Fruit fly (Drosophila melanogaster) whole organism, prepupa: ENCODE results near the gene mus101.

Source experiments
- Blimp-1 ChIP-seq: fragments of 200-800 bp; sonication (Bioruptor generic); optimal IDR thresholded peaks from 3 replicates; lab custom pipeline; 2017; ENCODE audit warnings: missing biosample characterization, missing genetic modification characterization, mild to moderate bottlenecking, moderate library complexity, missing genetic modification reagents
- CG10669 ChIP-seq: fragments of 200-800 bp; sonication (Bioruptor generic); optimal IDR thresholded peaks from 3 replicates; lab custom pipeline; 2018; ENCODE audit warnings: missing biosample characterization, mild to moderate bottlenecking, missing genetic modification characterization, moderate library complexity
- CG11294 ChIP-seq: fragments of 200-800 bp; sonication (Bioruptor generic); IDR thresholded peaks from 2 replicates; pipeline ENCODE4 v1.3.6; 2022; ENCODE audit warnings: missing biosample characterization, missing genetic modification characterization
- CG11762 ChIP-seq: fragments of 200-800 bp; sonication (Bioruptor generic); optimal IDR thresholded peaks from 3 replicates; lab custom pipeline; 2016; ENCODE audit warnings: missing biosample characterization, missing genetic modification characterization; ENCODE audit not compliant: insufficient read depth
- CG11902 ChIP-seq: fragments of 200-800 bp; sonication (Bioruptor generic); optimal IDR thresholded peaks from 3 replicates; lab custom pipeline; 2016; ENCODE audit warnings: missing biosample characterization, missing genetic modification characterization
- CG15336 ChIP-seq: fragments of 200-800 bp; sonication (Bioruptor generic); IDR thresholded peaks from 2 replicates; pipeline ENCODE4 v1.3.6; 2022; ENCODE audit warnings: missing biosample characterization, missing genetic modification characterization
- CG1621 ChIP-seq: fragments of 200-800 bp; sonication (Bioruptor generic); optimal IDR thresholded peaks from 3 replicates; lab custom pipeline; 2018; ENCODE audit warnings: missing biosample characterization, mild to moderate bottlenecking, missing genetic modification characterization
- CG3032 ChIP-seq: fragments of 200-800 bp; optimal IDR thresholded peaks from 2 replicates; lab custom pipeline; 2019; ENCODE audit warnings: missing biosample characterization, mild to moderate bottlenecking, missing genetic modification characterization, moderate library complexity
- CG31627 ChIP-seq: fragments of 200-800 bp; sonication (Bioruptor generic); optimal IDR thresholded peaks from 3 replicates; lab custom pipeline; 2016; ENCODE audit warnings: missing biosample characterization, missing genetic modification characterization
- CG34406 ChIP-seq: fragments of 200-800 bp; sonication (Bioruptor generic); optimal IDR thresholded peaks from 3 replicates; lab custom pipeline; 2016; ENCODE audit warnings: missing biosample characterization, missing genetic modification characterization
- CG4318 ChIP-seq: fragments of 200-800 bp; sonication (Bioruptor generic); optimal IDR thresholded peaks from 3 replicates; lab custom pipeline; 2017; ENCODE audit warnings: missing biosample characterization, mild to moderate bottlenecking, missing genetic modification characterization
- CG6276 ChIP-seq: fragments of 200-800 bp; sonication (Bioruptor generic); optimal IDR thresholded peaks from 2 replicates; lab custom pipeline; 2017; ENCODE audit warnings: missing biosample characterization, mild to moderate bottlenecking, missing genetic modification characterization
- CG6808 ChIP-seq: fragments of 200-800 bp; sonication (Bioruptor generic); optimal IDR thresholded peaks from 3 replicates; lab custom pipeline; 2017; ENCODE audit warnings: missing biosample characterization, missing genetic modification characterization, mild to moderate bottlenecking, moderate library complexity, missing genetic modification reagents
- CG8119 ChIP-seq: fragments of 200-800 bp; sonication (Bioruptor generic); IDR thresholded peaks from 3 replicates; pipeline ENCODE4 v1.3.6; 2022; ENCODE audit warnings: missing biosample characterization, missing genetic modification characterization
- CG8319 ChIP-seq: fragments of 200-800 bp; sonication (Bioruptor generic); optimal IDR thresholded peaks from 3 replicates; lab custom pipeline; 2016; ENCODE audit warnings: missing biosample characterization, missing genetic modification characterization
- Eip75B ChIP-seq: fragments of 200-800 bp; sonication (Bioruptor generic); optimal IDR thresholded peaks from 3 replicates; lab custom pipeline; 2016; ENCODE audit warnings: missing biosample characterization, missing genetic modification characterization
- Eip78C ChIP-seq: fragments of 200-800 bp; sonication (Bioruptor generic); peaks from one replicate; lab custom pipeline; 2016; ENCODE audit warnings: missing biosample characterization, missing genetic modification characterization
- Eip93F ChIP-seq: fragments of 200-800 bp; sonication (Bioruptor generic); optimal IDR thresholded peaks from 2 replicates; lab custom pipeline; 2016; ENCODE audit warnings: missing biosample characterization, mild to moderate bottlenecking, missing genetic modification characterization
- Ets21C ChIP-seq: fragments of 200-800 bp; sonication (Bioruptor generic); optimal IDR thresholded peaks from 3 replicates; lab custom pipeline; 2016; ENCODE audit warnings: missing biosample characterization, missing genetic modification characterization
- Hr38 ChIP-seq: sonication (Bioruptor generic); optimal IDR thresholded peaks from 2 replicates; lab custom pipeline; 2016; ENCODE audit warnings: missing biosample characterization, missing genetic modification characterization
- Hr39 ChIP-seq: fragments of 200-800 bp; sonication (Bioruptor generic); optimal IDR thresholded peaks from 2 replicates; lab custom pipeline; 2016; ENCODE audit warnings: missing biosample characterization, missing genetic modification characterization
- Hr4 ChIP-seq: fragments of 200-800 bp; sonication (Bioruptor generic); optimal IDR thresholded peaks from 3 replicates; lab custom pipeline; 2016; ENCODE audit warnings: missing biosample characterization, missing genetic modification characterization
- Met ChIP-seq: fragments of 200-800 bp; sonication (Bioruptor generic); optimal IDR thresholded peaks from 3 replicates; lab custom pipeline; 2016; ENCODE audit warnings: missing biosample characterization, missing genetic modification characterization
- OdsH ChIP-seq: fragments of 200-800 bp; sonication (Bioruptor generic); optimal IDR thresholded peaks from 3 replicates; lab custom pipeline; 2016; ENCODE audit warnings: missing biosample characterization, missing genetic modification characterization
- Smox ChIP-seq: fragments of 200-800 bp; sonication (Bioruptor generic); optimal IDR thresholded peaks from 3 replicates; lab custom pipeline; 2016; ENCODE audit warnings: missing biosample characterization, missing genetic modification characterization
- Sox102F ChIP-seq: fragments of 200-800 bp; sonication (Bioruptor generic); optimal IDR thresholded peaks from 2 replicates; lab custom pipeline; 2016; ENCODE audit warnings: missing biosample characterization, mild to moderate bottlenecking, missing genetic modification characterization
- Sox15 ChIP-seq: fragments of 200-800 bp; sonication (Bioruptor generic); optimal IDR thresholded peaks from 3 replicates; lab custom pipeline; 2016; ENCODE audit warnings: missing biosample characterization, missing genetic modification characterization
- achi ChIP-seq: fragments of 200-800 bp; sonication (Bioruptor generic); optimal IDR thresholded peaks from 3 replicates; lab custom pipeline; 2016; ENCODE audit warnings: missing biosample characterization, missing genetic modification characterization
- acj6 ChIP-seq: fragments of 200-800 bp; sonication (Bioruptor generic); optimal IDR thresholded peaks from 3 replicates; lab custom pipeline; 2016; ENCODE audit warnings: missing biosample characterization, missing genetic modification characterization
- cyc ChIP-seq: fragments of 200-800 bp; sonication (Bioruptor generic); optimal IDR thresholded peaks from 3 replicates; lab custom pipeline; 2016; ENCODE audit warnings: missing biosample characterization, missing genetic modification characterization
- dsx ChIP-seq: fragments of 200-800 bp; optimal IDR thresholded peaks from 3 replicates; lab custom pipeline; 2019; ENCODE audit warnings: missing biosample characterization, mild to moderate bottlenecking, missing genetic modification characterization, moderate library complexity; ENCODE audit not compliant: poor library complexity, severe bottlenecking
- eg ChIP-seq: fragments of 200-800 bp; sonication (Bioruptor generic); IDR thresholded peaks from 3 replicates; pipeline ENCODE4 v1.3.6; 2022; ENCODE audit warnings: missing biosample characterization, missing genetic modification characterization
- fkh ChIP-seq: fragments of 200-800 bp; sonication (Bioruptor generic); optimal IDR thresholded peaks from 3 replicates; lab custom pipeline; 2017; ENCODE audit warnings: missing biosample characterization, mild to moderate bottlenecking, missing genetic modification characterization, moderate library complexity
- lz ChIP-seq: fragments of 200-800 bp; sonication (Bioruptor generic); optimal IDR thresholded peaks from 3 replicates; lab custom pipeline; 2016; ENCODE audit warnings: missing biosample characterization, missing genetic modification characterization
- net ChIP-seq: fragments of 200-800 bp; sonication (Bioruptor generic); optimal IDR thresholded peaks from 3 replicates; lab custom pipeline; 2016; ENCODE audit warnings: missing biosample characterization, missing genetic modification characterization
- pdm3 ChIP-seq: fragments of 200-800 bp; sonication (Bioruptor generic); optimal IDR thresholded peaks from 3 replicates; lab custom pipeline; 2016; ENCODE audit warnings: missing biosample characterization, missing genetic modification characterization
- salr ChIP-seq, 2 experiments: fragments of 200-800 bp; sonication (Bioruptor generic); optimal IDR thresholded peaks; 3 replicates each; lab custom pipeline; 2016 to 2018; ENCODE audit warnings: missing biosample characterization in 2 of 2, missing genetic modification characterization in 2 of 2, mild to moderate bottlenecking in 1 of 2
- spab ChIP-seq: fragments of 200-800 bp; sonication (Bioruptor generic); optimal IDR thresholded peaks from 2 replicates; lab custom pipeline; 2017; ENCODE audit warnings: missing biosample characterization, mild to moderate bottlenecking, missing genetic modification characterization, missing genetic modification reagents
- svp ChIP-seq: fragments of 200-800 bp; sonication (Bioruptor generic); peaks from one replicate; lab custom pipeline; 2016; ENCODE audit warnings: missing biosample characterization, missing genetic modification characterization
- vri ChIP-seq: fragments of 200-800 bp; sonication (Bioruptor generic); optimal IDR thresholded peaks from 3 replicates; lab custom pipeline; 2016; ENCODE audit warnings: missing biosample characterization, mild to moderate bottlenecking, missing genetic modification characterization

Gene mus101

dm6 chrX:13756776-13757312 lies 34.8 kb downstream of the mus101 start, which contains the start of the genes CG32625 and Rtc1 (continued):
- TF ChIP-seq cyc (GFP tag; lab: Kevin White, UChicago) = peak; percentile 8
- TF ChIP-seq pdm3 (GFP tag; lab: Kevin White, UChicago) = peak; percentile 28
- no peak for TF ChIP-seq Eip75B (GFP tag; lab: Kevin White, UChicago)
- TF ChIP-seq acj6 (GFP tag; lab: Kevin White, UChicago) = peak; percentile 38
- no peak for TF ChIP-seq Hr38 (GFP tag; lab: Kevin White, UChicago)
- TF ChIP-seq Blimp-1 (GFP tag; lab: Kevin White, UChicago) = no peak
- TF ChIP-seq Eip93F = no peak
- no peak for TF ChIP-seq CG11762 (GFP tag; lab: Kevin White, UChicago)
- TF ChIP-seq Eip78C = peak; percentile 75
- TF ChIP-seq Met = peak; percentile 41
- TF ChIP-seq net (GFP tag; lab: Kevin White, UChicago) = no peak
- peak; percentile 43; the same call in 1 of the 3 replicates for TF ChIP-seq eg (GFP tag; lab: Robert Waterston, UW)
- no peak for TF ChIP-seq salr (GFP tag; optimal IDR thresholded peaks at IDR 0.05; lab: Kevin White, UChicago)
- no peak for TF ChIP-seq Sox102F (GFP tag; lab: Kevin White, UChicago)
- TF ChIP-seq CG15336 (GFP tag; lab: Robert Waterston, UW) = peak; percentile 37; the same call in 1 of the 2 replicates

dm6 chrX:13758989-13759549 lies 37.0 kb downstream of the mus101 start, which contains the start of gene Yp3:
Gene Yp3, plus strand, starts transcription at chrX:13759546.
- TF ChIP-seq OdsH (GFP tag; lab: Kevin White, UChicago) (no peak), svp (peak; percentile 38)

- no peak for TF ChIP-seq CG6276 (GFP tag; lab: Kevin White, UChicago)
- TF ChIP-seq fkh (GFP tag; lab: Kevin White, UChicago) = peak; percentile 29
- TF ChIP-seq svp = no peak
- TF ChIP-seq CG1621 (tag; lab: Kevin White, UChicago) = peak; percentile 51
These were observed 39.8 kb downstream of the mus101 start for dm6 chrX:13761762-13762371.

dm6 chrX:13762372-13762883 lies 40.4 kb downstream of the mus101 start, which contains the start of gene rdgB:
Gene rdgB, plus strand, starts transcription at chrX:13762752.
- TF ChIP-seq CG4318 (GFP tag; lab: Kevin White, UChicago) (peak; percentile 92), CG31627 (GFP tag; lab: Kevin White, UChicago) (peak; percentile 72), CG6808 (GFP tag; lab: Kevin White, UChicago) (peak; percentile 78), achi (GFP tag; lab: Kevin White, UChicago) (peak; percentile 86), Smox (GFP tag; lab: Kevin White, UChicago) (peak; percentile 83), CG10669 (peak; percentile 100), Eip93F (peak; percentile 53), CG1621 (tag; lab: Kevin White, UChicago) (peak; percentile 37), CG15336 (GFP tag; lab: Robert Waterston, UW) (peak; percentile 78), Hr39 (GFP tag; lab: Kevin White, UChicago) (peak; percentile 73), eg (GFP tag; lab: Robert Waterston, UW) (peak; percentile 64; the same call in 2 of the 3 replicates), Ets21C (GFP tag; lab: Kevin White, UChicago) (peak; percentile 35), vri (peak; percentile 9), Met (peak; percentile 82), lz (GFP tag; lab: Kevin White, UChicago) (peak; percentile 84), CG3032 (tag; lab: Kevin White, UChicago) (peak; percentile 83), net (GFP tag; lab: Kevin White, UChicago) (peak; percentile 73), CG11762 (GFP tag; lab: Kevin White, UChicago) (peak; percentile 78), dsx (GFP tag; lab: Kevin White, UChicago) (peak; percentile 56), CG34406 (GFP tag; lab: Kevin White, UChicago) (peak; percentile 80), Hr4 (GFP tag; lab: Kevin White, UChicago) (peak; percentile 85), CG8119 (GFP tag; lab: Robert Waterston, UW) (peak; percentile 80), spab (GFP tag; lab: Kevin White, UChicago) (peak; percentile 69), CG8319 (peak; percentile 54), Sox102F (GFP tag; lab: Kevin White, UChicago) (peak; percentile 79), CG6276 (GFP tag; lab: Kevin White, UChicago) (peak; percentile 84), OdsH (GFP tag; lab: Kevin White, UChicago) (peak; percentile 84), CG11902 (GFP tag; lab: Kevin White, UChicago) (peak; percentile 76), Hr38 (GFP tag; lab: Kevin White, UChicago) (no peak), CG11294 (GFP tag; lab: Robert Waterston, UW) (peak; percentile 39; the same call in 1 of the 2 replicates), Sox15 (GFP tag; lab: Kevin White, UChicago) (peak; percentile 84), fkh (GFP tag; lab: Kevin White, UChicago) (peak; percentile 23)
